Fruit fly (Drosophila melanogaster) whole organism, prepupa: ENCODE measurements around the gene mRpL55.

Experiments
- Blimp-1 ChIP-seq: fragments of 200-800 bp; sonication (Bioruptor generic); optimal IDR thresholded peaks from 3 replicates; lab custom pipeline; 2017; ENCODE audit warnings: missing biosample characterization, missing genetic modification characterization, mild to moderate bottlenecking, moderate library complexity, missing genetic modification reagents
- CG11762 ChIP-seq: fragments of 200-800 bp; sonication (Bioruptor generic); optimal IDR thresholded peaks from 3 replicates; lab custom pipeline; 2016; ENCODE audit warnings: missing biosample characterization, missing genetic modification characterization; ENCODE audit not compliant: insufficient read depth
- CG1621 ChIP-seq: fragments of 200-800 bp; sonication (Bioruptor generic); optimal IDR thresholded peaks from 3 replicates; lab custom pipeline; 2018; ENCODE audit warnings: missing biosample characterization, mild to moderate bottlenecking, missing genetic modification characterization
- CG16779 ChIP-seq: fragments of 200-800 bp; sonication (Bioruptor generic); optimal IDR thresholded peaks from 3 replicates; lab custom pipeline; 2017; ENCODE audit warnings: missing biosample characterization, mild to moderate bottlenecking, missing genetic modification characterization
- CG32006 ChIP-seq: fragments of 200-800 bp; sonication (Bioruptor generic); optimal IDR thresholded peaks from 3 replicates; lab custom pipeline; 2017; ENCODE audit warnings: missing biosample characterization, mild to moderate bottlenecking, missing genetic modification characterization
- CG3919 ChIP-seq: fragments of 200-800 bp; sonication (Bioruptor generic); optimal IDR thresholded peaks from 3 replicates; lab custom pipeline; 2016; ENCODE audit warnings: missing biosample characterization, missing genetic modification characterization
- CG6163 ChIP-seq: fragments of 200-800 bp; sonication (Bioruptor generic); IDR thresholded peaks from 3 replicates; pipeline ENCODE4 v1.3.6; 2022; ENCODE audit warnings: missing biosample characterization, missing genetic modification characterization
- CG6792 ChIP-seq: fragments of 200-800 bp; sonication (Bioruptor generic); optimal IDR thresholded peaks from 3 replicates; lab custom pipeline; 2016; ENCODE audit warnings: missing biosample characterization, missing genetic modification characterization
- CG6808 ChIP-seq: fragments of 200-800 bp; sonication (Bioruptor generic); optimal IDR thresholded peaks from 3 replicates; lab custom pipeline; 2017; ENCODE audit warnings: missing biosample characterization, missing genetic modification characterization, mild to moderate bottlenecking, moderate library complexity, missing genetic modification reagents
- CG6854 ChIP-seq: fragments of 200-800 bp; sonication (Bioruptor generic); optimal IDR thresholded peaks from 2 replicates; lab custom pipeline; 2017; ENCODE audit warnings: missing biosample characterization, mild to moderate bottlenecking, missing genetic modification characterization
- CG9139 ChIP-seq: fragments of 200-800 bp; sonication (Bioruptor generic); optimal IDR thresholded peaks from 3 replicates; lab custom pipeline; 2017; ENCODE audit warnings: missing biosample characterization, mild to moderate bottlenecking, missing genetic modification characterization
- Eip75B ChIP-seq: fragments of 200-800 bp; sonication (Bioruptor generic); optimal IDR thresholded peaks from 3 replicates; lab custom pipeline; 2016; ENCODE audit warnings: missing biosample characterization, missing genetic modification characterization
- Eip78C ChIP-seq: fragments of 200-800 bp; sonication (Bioruptor generic); peaks from one replicate; lab custom pipeline; 2016; ENCODE audit warnings: missing biosample characterization, missing genetic modification characterization
- Ets96B ChIP-seq: fragments of 200-800 bp; optimal IDR thresholded peaks from 2 replicates; lab custom pipeline; 2019; ENCODE audit warnings: missing biosample characterization, mild to moderate bottlenecking, missing genetic modification characterization, moderate library complexity
- Gug ChIP-seq: fragments of 200-800 bp; sonication (Bioruptor generic); IDR thresholded peaks from 2 replicates; pipeline ENCODE4 v1.3.6; 2022; ENCODE audit warnings: missing biosample characterization, missing genetic modification characterization
- Hr38 ChIP-seq: sonication (Bioruptor generic); optimal IDR thresholded peaks from 2 replicates; lab custom pipeline; 2016; ENCODE audit warnings: missing biosample characterization, missing genetic modification characterization
- Hr4 ChIP-seq: fragments of 200-800 bp; sonication (Bioruptor generic); optimal IDR thresholded peaks from 3 replicates; lab custom pipeline; 2016; ENCODE audit warnings: missing biosample characterization, missing genetic modification characterization
- Met ChIP-seq: fragments of 200-800 bp; sonication (Bioruptor generic); optimal IDR thresholded peaks from 3 replicates; lab custom pipeline; 2016; ENCODE audit warnings: missing biosample characterization, missing genetic modification characterization
- OdsH ChIP-seq: fragments of 200-800 bp; sonication (Bioruptor generic); optimal IDR thresholded peaks from 3 replicates; lab custom pipeline; 2016; ENCODE audit warnings: missing biosample characterization, missing genetic modification characterization
- Sox14 ChIP-seq: fragments of 200-800 bp; sonication (Bioruptor generic); optimal IDR thresholded peaks from 3 replicates; lab custom pipeline; 2016; ENCODE audit warnings: missing biosample characterization, missing genetic modification characterization
- Sox15 ChIP-seq: fragments of 200-800 bp; sonication (Bioruptor generic); optimal IDR thresholded peaks from 3 replicates; lab custom pipeline; 2016; ENCODE audit warnings: missing biosample characterization, missing genetic modification characterization
- achi ChIP-seq: fragments of 200-800 bp; sonication (Bioruptor generic); optimal IDR thresholded peaks from 3 replicates; lab custom pipeline; 2016; ENCODE audit warnings: missing biosample characterization, missing genetic modification characterization
- acj6 ChIP-seq: fragments of 200-800 bp; sonication (Bioruptor generic); optimal IDR thresholded peaks from 3 replicates; lab custom pipeline; 2016; ENCODE audit warnings: missing biosample characterization, missing genetic modification characterization
- cyc ChIP-seq: fragments of 200-800 bp; sonication (Bioruptor generic); optimal IDR thresholded peaks from 3 replicates; lab custom pipeline; 2016; ENCODE audit warnings: missing biosample characterization, missing genetic modification characterization
- dac ChIP-seq: fragments of 200-800 bp; sonication (Bioruptor generic); optimal IDR thresholded peaks from 2 replicates; lab custom pipeline; 2017; ENCODE audit warnings: missing biosample characterization, mild to moderate bottlenecking, missing genetic modification characterization
- esn ChIP-seq: fragments of 200-800 bp; sonication (Bioruptor generic); optimal IDR thresholded peaks from 2 replicates; lab custom pipeline; 2016; ENCODE audit warnings: missing biosample characterization, mild to moderate bottlenecking, missing genetic modification characterization, moderate library complexity
- fd59A ChIP-seq: fragments of 200-800 bp; sonication (Bioruptor generic); optimal IDR thresholded peaks from 2 replicates; lab custom pipeline; 2017; ENCODE audit warnings: missing biosample characterization, mild to moderate bottlenecking, missing genetic modification characterization, missing genetic modification reagents
- lz ChIP-seq: fragments of 200-800 bp; sonication (Bioruptor generic); optimal IDR thresholded peaks from 3 replicates; lab custom pipeline; 2016; ENCODE audit warnings: missing biosample characterization, missing genetic modification characterization
- salr ChIP-seq, 2 experiments: fragments of 200-800 bp; sonication (Bioruptor generic); optimal IDR thresholded peaks; 3 replicates each; lab custom pipeline; 2016 to 2018; ENCODE audit warnings: missing biosample characterization in 2 of 2, missing genetic modification characterization in 2 of 2, mild to moderate bottlenecking in 1 of 2
- spab ChIP-seq: fragments of 200-800 bp; sonication (Bioruptor generic); optimal IDR thresholded peaks from 2 replicates; lab custom pipeline; 2017; ENCODE audit warnings: missing biosample characterization, mild to moderate bottlenecking, missing genetic modification characterization, missing genetic modification reagents
- topi ChIP-seq: fragments of 200-800 bp; sonication (Bioruptor generic); optimal IDR thresholded peaks from 3 replicates; lab custom pipeline; 2016; ENCODE audit warnings: missing biosample characterization, missing genetic modification characterization
- vri ChIP-seq: fragments of 200-800 bp; sonication (Bioruptor generic); optimal IDR thresholded peaks from 3 replicates; lab custom pipeline; 2016; ENCODE audit warnings: missing biosample characterization, mild to moderate bottlenecking, missing genetic modification characterization

mRpL55 gene

DNA sequence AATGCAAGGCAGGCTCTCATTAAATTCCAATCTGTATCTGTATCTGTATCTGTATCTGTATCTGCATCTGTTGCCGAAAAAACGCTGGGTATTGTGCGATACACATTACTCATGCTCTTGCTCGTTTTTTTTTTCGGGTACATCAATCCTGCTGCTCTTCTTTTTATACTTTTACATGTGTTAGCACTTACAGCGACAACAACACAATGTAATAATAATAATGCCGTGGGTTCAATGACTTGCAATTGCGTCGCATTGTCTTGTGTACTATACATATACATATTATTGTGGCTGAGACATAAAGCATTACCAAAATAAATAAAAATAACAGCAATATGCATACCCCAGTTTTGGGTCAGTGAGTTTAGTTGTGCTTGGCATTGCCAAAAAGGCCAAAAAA lies 39.9 kb downstream of the mRpL55 start:
- TF ChIP-seq lz (GFP tag; lab: Kevin White, UChicago) (no peak), Gug (GFP tag; lab: Robert Waterston, UW) (no peak), Met (GFP tag; lab: Kevin White, UChicago) (peak; percentile 39), Hr38 (GFP tag; lab: Kevin White, UChicago) (no peak), Sox15 (GFP tag; lab: Kevin White, UChicago) (no peak), CG3919 (GFP tag; lab: Kevin White, UChicago) (no peak), CG32006 (GFP tag; lab: Kevin White, UChicago) (no peak), Ets96B (tag; lab: Kevin White, UChicago) (no peak), Hr4 (GFP tag; lab: Kevin White, UChicago) (no peak), Eip78C (GFP tag; lab: Kevin White, UChicago) (peak; percentile 30), CG11762 (no peak), dac (GFP tag; lab: Kevin White, UChicago) (no peak)
- TF ChIP-seq, all 60 proteins: peak for 2

- TF ChIP-seq esn (GFP tag; lab: Kevin White, UChicago): no peak
- no peak for TF ChIP-seq Eip75B
- TF ChIP-seq Sox15 (GFP tag; lab: Kevin White, UChicago): no peak
- TF ChIP-seq Sox14 (GFP tag; lab: Kevin White, UChicago): no peak
- TF ChIP-seq OdsH: no peak
- no peak for TF ChIP-seq fd59A (GFP tag; lab: Kevin White, UChicago)
- no peak for TF ChIP-seq topi
- no peak for TF ChIP-seq CG6854
- TF ChIP-seq CG3919 (GFP tag; lab: Kevin White, UChicago): no peak
- no peak for TF ChIP-seq Blimp-1 (GFP tag; lab: Kevin White, UChicago)
- no peak for TF ChIP-seq CG9139 (GFP tag; lab: Kevin White, UChicago)
- TF ChIP-seq CG11762: no peak
These were observed 42.2 kb downstream of the mRpL55 start for dm6 chr3R:19052475-19052874.

DNA sequence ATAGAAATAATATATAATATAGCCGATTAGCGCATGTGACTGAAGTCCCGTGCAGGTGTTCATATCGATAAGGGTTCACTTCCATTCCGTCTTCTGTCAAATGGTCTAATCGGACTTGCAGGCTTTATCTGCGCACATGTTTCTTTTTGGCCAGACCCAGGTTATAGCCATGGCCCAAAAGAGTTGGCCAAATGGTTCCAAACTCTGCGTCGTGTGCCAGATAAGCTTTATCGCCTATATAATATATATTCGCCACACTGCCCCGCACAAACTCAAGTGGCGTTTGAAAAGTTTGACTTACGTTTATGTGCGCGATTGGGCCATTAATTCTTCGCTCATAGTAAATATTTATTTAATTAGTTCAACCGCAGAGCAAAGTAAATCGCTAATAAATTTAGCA lies 43.5 kb downstream of the mRpL55 start:
- TF ChIP-seq vri (GFP tag; lab: Kevin White, UChicago) (peak; percentile 67), spab (GFP tag; lab: Kevin White, UChicago) (no peak)

dm6 chr3R:19044638-19045037 lies 50.1 kb downstream of the mRpL55 start:
- TF ChIP-seq CG6792 (GFP tag; lab: Kevin White, UChicago): no peak
- no peak for TF ChIP-seq CG16779
- TF ChIP-seq achi (GFP tag; lab: Kevin White, UChicago): no peak
- TF ChIP-seq CG1621: no peak
- no peak for TF ChIP-seq salr (GFP tag; optimal IDR thresholded peaks at IDR 0.05; lab: Kevin White, UChicago)
- TF ChIP-seq Blimp-1 (GFP tag; lab: Kevin White, UChicago): no peak
- TF ChIP-seq acj6: no peak
- TF ChIP-seq CG6808 (GFP tag; lab: Kevin White, UChicago): no peak
- no peak for TF ChIP-seq topi
- no peak for TF ChIP-seq Hr4 (GFP tag; lab: Kevin White, UChicago)
- TF ChIP-seq cyc: no peak
- no peak for TF ChIP-seq CG6163 (GFP tag; lab: Robert Waterston, UW)
- TF ChIP-seq Met (GFP tag; lab: Kevin White, UChicago): no peak
- no peak for TF ChIP-seq Hr38 (GFP tag; lab: Kevin White, UChicago)
